Worm (Caenorhabditis elegans) whole organism, L4 larva: Measurements from ENCODE around the gene R02F11.11.

ENCODE experiments used
- F10B5.3 ChIP-seq: sonication (generic microtip); optimal IDR thresholded peaks from 2 replicates; lab custom pipeline; 2016; ENCODE audit warnings: mild to moderate bottlenecking, missing genetic modification characterization, missing compliant biosample characterization
- F26F4.8 ChIP-seq: fragments of 200-800 bp; sonication (Bioruptor generic); conservative IDR thresholded peaks from 2 replicates; pipeline ENCODE4 v1.3.6; 2022; ENCODE audit warnings: missing genetic modification characterization, missing compliant biosample characterization
- F37D6.2 ChIP-seq: sonication (generic microtip); optimal IDR thresholded peaks from 2 replicates; lab custom pipeline; 2016; ENCODE audit warnings: mild to moderate bottlenecking, missing genetic modification characterization, missing compliant biosample characterization
- F49E8.2 ChIP-seq: sonication (generic microtip); optimal IDR thresholded peaks from 2 replicates; lab custom pipeline; 2016; ENCODE audit warnings: missing compliant biosample characterization, mild to moderate bottlenecking, missing genetic modification characterization, borderline replicate concordance
- T20F7.1 ChIP-seq: fragments of 200-800 bp; sonication (Bioruptor generic); optimal IDR thresholded peaks from 2 replicates; lab custom pipeline; 2018; ENCODE audit warnings: mild to moderate bottlenecking, missing genetic modification characterization, missing compliant biosample characterization
- Y5F2A.4 ChIP-seq: fragments of 200-800 bp; sonication (Bioruptor generic); optimal IDR thresholded peaks from 2 replicates; lab custom pipeline; 2018; ENCODE audit warnings: mild to moderate bottlenecking, missing genetic modification characterization, missing compliant biosample characterization
- aha-1 ChIP-seq: fragments of 150-350 bp; peaks from one replicate; lab custom pipeline; 2014; ENCODE audit warnings: missing biosample characterization, missing genetic modification characterization
- aly-2 ChIP-seq: sonication (generic microtip); optimal IDR thresholded peaks from 2 replicates; lab custom pipeline; 2018; ENCODE audit warnings: missing biosample characterization, missing genetic modification characterization
- arid-1 ChIP-seq: fragments of 200-800 bp; sonication (Bioruptor generic); conservative IDR thresholded peaks from 2 replicates; pipeline ENCODE4 v1.3.6; 2022; ENCODE audit warnings: missing genetic modification reagents, missing genetic modification characterization, missing compliant biosample characterization
- ceh-28 ChIP-seq: fragments of 150-350 bp; optimal IDR thresholded peaks from 2 replicates; lab custom pipeline; 2014; ENCODE audit warnings: missing biosample characterization, missing genetic modification reagents, missing genetic modification characterization
- ceh-44 ChIP-seq: fragments of 200-800 bp; sonication (Bioruptor generic); IDR thresholded peaks from 2 replicates; pipeline ENCODE4 v1.3.6; 2022; ENCODE audit warnings: missing genetic modification reagents, missing genetic modification characterization, missing compliant biosample characterization
- ceh-82 ChIP-seq: sonication (generic microtip); optimal IDR thresholded peaks from 2 replicates; lab custom pipeline; 2017; ENCODE audit warnings: missing biosample characterization, missing genetic modification characterization
- daf-16 ChIP-seq, 3 experiments: sonication (generic microtip); optimal IDR thresholded peaks; 2 replicates each; lab custom pipeline; 2016 to 2017; ENCODE audit warnings: missing genetic modification characterization in 3 of 3, missing genetic modification reagents in 3 of 3, mild to moderate bottlenecking in 2 of 3, missing compliant biosample characterization in 2 of 3, missing biosample characterization in 1 of 3, moderate library complexity in 1 of 3
- daf-8 ChIP-seq: fragments of 200-800 bp; sonication (Bioruptor generic); IDR thresholded peaks from 2 replicates; pipeline ENCODE4 v1.3.6; 2022; ENCODE audit warnings: missing genetic modification characterization, missing compliant biosample characterization
- dmd-8 ChIP-seq: fragments of 200-800 bp; sonication (Bioruptor generic); IDR thresholded peaks from 2 replicates; pipeline ENCODE4 v1.3.6; 2022; ENCODE audit warnings: missing genetic modification characterization, missing compliant biosample characterization
- dve-1 ChIP-seq: sonication (generic microtip); optimal IDR thresholded peaks from 2 replicates; lab custom pipeline; 2017; ENCODE audit warnings: antibody characterized with exemption, mild to moderate bottlenecking, missing genetic modification characterization, missing compliant biosample characterization; ENCODE audit not compliant: insufficient read depth
- egl-43 ChIP-seq: fragments of 200-800 bp; sonication (Bioruptor generic); IDR thresholded peaks from 2 replicates; pipeline ENCODE4 v1.3.6; 2022; ENCODE audit warnings: missing genetic modification reagents, missing genetic modification characterization, missing compliant biosample characterization
- hif-1 ChIP-seq, 2 experiments: sonication (generic microtip); optimal IDR thresholded peaks; 2 replicates each; lab custom pipeline; 2016 to 2017; ENCODE audit warnings: missing compliant biosample characterization in 2 of 2, missing genetic modification characterization in 2 of 2, missing genetic modification reagents in 2 of 2, missing genotype in 2 of 2, mild to moderate bottlenecking in 1 of 2
- hlh-11 ChIP-seq: fragments of 200-800 bp; sonication (Bioruptor generic); optimal IDR thresholded peaks from 2 replicates; lab custom pipeline; 2018; ENCODE audit warnings: mild to moderate bottlenecking, missing genetic modification characterization, missing compliant biosample characterization
- hlh-30 ChIP-seq: sonication (generic microtip); optimal IDR thresholded peaks from 2 replicates; lab custom pipeline; 2017; ENCODE audit warnings: antibody characterized with exemption, mild to moderate bottlenecking, missing genetic modification characterization, missing compliant biosample characterization; ENCODE audit not compliant: insufficient read depth
- jun-1 ChIP-seq: fragments of 150-350 bp; optimal IDR thresholded peaks from 2 replicates; lab custom pipeline; 2014; ENCODE audit warnings: missing biosample characterization, missing genetic modification reagents, missing genetic modification characterization
- lim-7 ChIP-seq: fragments of 200-800 bp; sonication (Bioruptor generic); IDR thresholded peaks from 2 replicates; pipeline ENCODE4 v1.3.6; 2022; ENCODE audit warnings: missing genetic modification characterization, missing compliant biosample characterization
- lin-13 ChIP-seq: fragments of 150-350 bp; optimal IDR thresholded peaks from 2 replicates; lab custom pipeline; 2014; ENCODE audit warnings: missing biosample characterization, missing genetic modification reagents, missing genetic modification characterization
- lin-15B ChIP-seq: fragments of 150-350 bp; sonication (generic microtip); optimal IDR thresholded peaks from 3 replicates; lab custom pipeline; 2014; ENCODE audit warnings: missing biosample characterization, missing genetic modification characterization
- lin-29 ChIP-seq: fragments of 200-800 bp; sonication (Bioruptor generic); IDR thresholded peaks from 2 replicates; pipeline ENCODE4 v1.3.6; 2022; ENCODE audit warnings: missing genetic modification reagents, missing genetic modification characterization, missing compliant biosample characterization
- lin-39 ChIP-seq: fragments of 150-350 bp; optimal IDR thresholded peaks from 2 replicates; lab custom pipeline; 2014; ENCODE audit warnings: missing biosample characterization, missing genetic modification reagents, missing genetic modification characterization
- lsy-2 ChIP-seq, 2 experiments: fragments of 150-350 bp in 1 of 2; sonication (generic microtip) in 1 of 2; optimal IDR thresholded peaks; 2 replicates each; lab custom pipeline; 2014 to 2017; ENCODE audit warnings: missing biosample characterization in 2 of 2, missing genetic modification characterization in 2 of 2
- mdl-1 ChIP-seq, 2 experiments: fragments of 150-350 bp in 1 of 2; sonication (generic microtip) in 1 of 2; optimal IDR thresholded peaks; 2 replicates each; lab custom pipeline; 2014 to 2017; ENCODE audit warnings: missing biosample characterization in 2 of 2, missing genetic modification characterization in 2 of 2
- mdt-29 ChIP-seq: fragments of 200-800 bp; sonication (Bioruptor generic); IDR thresholded peaks from 2 replicates; pipeline ENCODE4 v1.3.6; 2022; ENCODE audit warnings: missing genetic modification reagents, missing genetic modification characterization, missing compliant biosample characterization
- mep-1 ChIP-seq: fragments of 150-350 bp; sonication (generic microtip); optimal IDR thresholded peaks from 3 replicates; lab custom pipeline; 2014; ENCODE audit warnings: missing biosample characterization, missing genetic modification characterization
- mes-2 ChIP-seq: sonication (generic microtip); optimal IDR thresholded peaks from 2 replicates; lab custom pipeline; 2016; ENCODE audit warnings: missing genotype, mild to moderate bottlenecking, missing genetic modification characterization, missing compliant biosample characterization; ENCODE audit not compliant: poor library complexity, severe bottlenecking
- mxl-2 ChIP-seq: fragments of 200-800 bp; sonication (Bioruptor generic); conservative IDR thresholded peaks from 2 replicates; pipeline ENCODE4 v1.3.6; 2022; ENCODE audit warnings: missing genetic modification reagents, missing genetic modification characterization, missing compliant biosample characterization
- mxl-3 ChIP-seq: fragments of 200-800 bp; sonication (Bioruptor generic); optimal IDR thresholded peaks from 2 replicates; lab custom pipeline; 2018; ENCODE audit warnings: mild to moderate bottlenecking, missing genetic modification characterization, missing compliant biosample characterization
- nhr-111 ChIP-seq: fragments of 200-800 bp; sonication (Bioruptor generic); optimal IDR thresholded peaks from 2 replicates; lab custom pipeline; 2018; ENCODE audit warnings: mild to moderate bottlenecking, missing genetic modification characterization, missing compliant biosample characterization
- nhr-28 ChIP-seq: fragments of 150-350 bp; optimal IDR thresholded peaks from 2 replicates; lab custom pipeline; 2014; ENCODE audit warnings: missing biosample characterization, missing genetic modification characterization
- nhr-42 ChIP-seq: fragments of 200-800 bp; sonication (Bioruptor generic); IDR thresholded peaks from 2 replicates; pipeline ENCODE4 v1.3.6; 2022; ENCODE audit warnings: missing genetic modification characterization, missing compliant biosample characterization
- nhr-48 ChIP-seq: sonication (generic microtip); optimal IDR thresholded peaks from 2 replicates; lab custom pipeline; 2016; ENCODE audit warnings: mild to moderate bottlenecking, missing genetic modification characterization, missing compliant biosample characterization
- nhr-77 ChIP-seq: fragments of 150-350 bp; optimal IDR thresholded peaks from 2 replicates; lab custom pipeline; 2014; ENCODE audit warnings: missing biosample characterization, missing genetic modification characterization
- set-16 ChIP-seq: fragments of 200-800 bp; sonication (Bioruptor generic); IDR thresholded peaks from 2 replicates; pipeline ENCODE4 v1.3.6; 2022; ENCODE audit warnings: missing genetic modification reagents, missing genetic modification characterization, missing compliant biosample characterization
- spr-1 ChIP-seq: sonication (generic microtip); optimal IDR thresholded peaks from 2 replicates; lab custom pipeline; 2016; ENCODE audit warnings: mild to moderate bottlenecking, missing genetic modification characterization, missing compliant biosample characterization
- spr-3 ChIP-seq: fragments of 200-800 bp; sonication (Bioruptor generic); optimal IDR thresholded peaks from 2 replicates; lab custom pipeline; 2018; ENCODE audit warnings: mild to moderate bottlenecking, missing genetic modification characterization, missing compliant biosample characterization
- tag-97 ChIP-seq: fragments of 200-800 bp; sonication (Bioruptor generic); IDR thresholded peaks from 2 replicates; pipeline ENCODE4 v1.3.6; 2022; ENCODE audit warnings: missing genetic modification characterization, missing compliant biosample characterization
- tra-1 ChIP-seq: fragments of 200-800 bp; sonication (Bioruptor generic); IDR thresholded peaks from 2 replicates; pipeline ENCODE4 v1.3.6; 2022; ENCODE audit warnings: missing genetic modification reagents, missing genetic modification characterization, missing compliant biosample characterization
- vab-7 ChIP-seq: fragments of 200-800 bp; sonication (Bioruptor generic); IDR thresholded peaks from 2 replicates; pipeline ENCODE4 v1.3.6; 2022; ENCODE audit warnings: missing genetic modification reagents, missing genetic modification characterization, missing compliant biosample characterization
- zfp-3 ChIP-seq: fragments of 200-800 bp; sonication (Bioruptor generic); conservative IDR thresholded peaks from 2 replicates; pipeline ENCODE4 v1.3.6; 2022; ENCODE audit warnings: missing genetic modification reagents, missing genetic modification characterization, missing compliant biosample characterization

Gene R02F11.11

DNA sequence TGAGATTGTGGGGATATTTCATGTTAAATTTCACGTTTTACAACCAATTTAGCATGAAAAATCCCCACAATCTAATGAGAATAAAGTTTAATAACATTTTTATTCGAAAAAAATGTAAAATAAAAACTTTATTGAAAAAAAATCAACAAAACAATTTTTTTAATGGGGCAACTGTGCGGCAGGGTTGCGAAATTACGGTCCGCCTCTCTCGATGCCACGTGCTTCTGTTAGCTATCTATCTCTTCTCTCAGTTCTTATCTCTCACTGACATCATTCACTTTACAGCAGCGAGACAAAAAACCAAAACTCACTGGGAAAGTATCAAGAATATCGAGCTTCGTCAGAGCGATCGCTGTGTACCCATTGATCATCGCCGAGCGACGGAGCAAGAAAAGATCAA lies 28.9 kb downstream of the R02F11.11 start:
- TF ChIP-seq mep-1 (tag; lab: Kevin White, UChicago) = peak; percentile 18
- no peak for TF ChIP-seq F26F4.8
- TF ChIP-seq mxl-3 = peak; percentile 80
- peak; percentile 58 for TF ChIP-seq hlh-11 (tag; lab: Kevin White, UChicago)
- no peak for TF ChIP-seq Y5F2A.4
- TF ChIP-seq lin-13 (GFP tag; lab: Kevin White, UChicago) = peak; percentile 18
- TF ChIP-seq ceh-82 = no peak
- peak; percentile 25 for TF ChIP-seq nhr-28 (tag; lab: Kevin White, UChicago)
- no peak for TF ChIP-seq tra-1 (GFP tag; lab: Robert Waterston, UW)
- no peak for TF ChIP-seq ceh-44
- peak in 1 of 2 experiments; percentile 70 for TF ChIP-seq mdl-1 (tag; optimal IDR thresholded peaks at IDR 0.05; lab: Kevin White, UChicago)
- TF ChIP-seq set-16 = no peak
- peak; percentile 57 for TF ChIP-seq aha-1 (tag; lab: Kevin White, UChicago)
- peak; percentile 43 for TF ChIP-seq mes-2
- TF ChIP-seq egl-43 = no peak
- peak; percentile 30 for TF ChIP-seq nhr-77
- TF ChIP-seq lin-39 (tag; lab: Kevin White, UChicago) = no peak
- TF ChIP-seq lsy-2 (tag; optimal IDR thresholded peaks at IDR 0.05; lab: Kevin White, UChicago) = peak in 1 of 2 experiments; percentile 14
- no peak for TF ChIP-seq daf-8
- peak; percentile 75 for TF ChIP-seq hlh-30 (tag; lab: Kevin White, UChicago)
- peak; percentile 51 for TF ChIP-seq dve-1 (tag; lab: Kevin White, UChicago)
- TF ChIP-seq F37D6.2 (tag; lab: Kevin White, UChicago) = no peak
- no peak for TF ChIP-seq arid-1 (GFP tag; lab: Robert Waterston, UW)
- TF ChIP-seq lim-7 (GFP tag; lab: Robert Waterston, UW) = no peak
- no peak for TF ChIP-seq jun-1
- TF ChIP-seq, all 104 proteins: peak for 12

- TF ChIP-seq F10B5.3 = no peak
These were observed 31.6 kb downstream of the R02F11.11 start, which contains the start of gene adss-1 for ce11 chrV:4823323-4823682. Gene adss-1 (minus strand): TSS chrV:4823423.

- TF ChIP-seq lin-13 (GFP tag; lab: Kevin White, UChicago) (peak; percentile 34), nhr-42 (peak; percentile 47; the same call in 1 of the 2 replicates), ceh-28 (no peak), daf-16 (GFP tag; optimal IDR thresholded peaks at IDR 0.05; lab: Kevin White, UChicago) (peak; percentile 4 to 16), daf-16 (tag; optimal IDR thresholded peaks at IDR 0.05; lab: Kevin White, UChicago) (peak; percentile 50), spr-3 (GFP tag; lab: Kevin White, UChicago) (peak; percentile 24), lin-15B (tag; lab: Kevin White, UChicago) (peak; percentile 39), dmd-8 (GFP tag; lab: Robert Waterston, UW) (peak; percentile 19; the same call in 1 of the 2 replicates), spr-1 (tag; lab: Kevin White, UChicago) (peak; percentile 34), F10B5.3 (peak; percentile 35), zfp-3 (GFP tag; lab: Robert Waterston, UW) (peak; percentile 91), nhr-28 (tag; lab: Kevin White, UChicago) (peak; percentile 4), mxl-2 (GFP tag; lab: Robert Waterston, UW) (no peak), hif-1 (tag; optimal IDR thresholded peaks at IDR 0.05; lab: Kevin White, UChicago) (peak in 1 of 2 experiments; percentile 67), vab-7 (GFP tag; lab: Robert Waterston, UW) (no peak), T20F7.1 (GFP tag; lab: Kevin White, UChicago) (peak; percentile 77), mep-1 (tag; lab: Kevin White, UChicago) (peak; percentile 80), tag-97 (GFP tag; lab: Robert Waterston, UW) (no peak), lsy-2 (tag; optimal IDR thresholded peaks at IDR 0.05; lab: Kevin White, UChicago) (peak in 1 of 2 experiments; percentile 45), nhr-48 (tag; lab: Kevin White, UChicago) (peak; percentile 0), hlh-11 (tag; lab: Kevin White, UChicago) (peak; percentile 15), aly-2 (tag; lab: Kevin White, UChicago) (no peak), mdt-29 (GFP tag; lab: Robert Waterston, UW) (peak; percentile 67; the same call in 1 of the 2 replicates), F49E8.2 (tag; lab: Kevin White, UChicago) (peak; percentile 23), nhr-111 (GFP tag; lab: Kevin White, UChicago) (peak; percentile 36), arid-1 (GFP tag; lab: Robert Waterston, UW) (peak; percentile 40; the same call in 1 of the 2 replicates), lim-7 (GFP tag; lab: Robert Waterston, UW) (peak; percentile 69; the same call in 1 of the 2 replicates), daf-8 (no peak), lin-29 (GFP tag; lab: Robert Waterston, UW) (no peak)
These were observed 32.2 kb downstream of the R02F11.11 start for ce11 chrV:4823683-4824391.
